Fruit fly (Drosophila melanogaster): ENCODE data around the gene CG12541.

The CG12541 gene

DNA sequence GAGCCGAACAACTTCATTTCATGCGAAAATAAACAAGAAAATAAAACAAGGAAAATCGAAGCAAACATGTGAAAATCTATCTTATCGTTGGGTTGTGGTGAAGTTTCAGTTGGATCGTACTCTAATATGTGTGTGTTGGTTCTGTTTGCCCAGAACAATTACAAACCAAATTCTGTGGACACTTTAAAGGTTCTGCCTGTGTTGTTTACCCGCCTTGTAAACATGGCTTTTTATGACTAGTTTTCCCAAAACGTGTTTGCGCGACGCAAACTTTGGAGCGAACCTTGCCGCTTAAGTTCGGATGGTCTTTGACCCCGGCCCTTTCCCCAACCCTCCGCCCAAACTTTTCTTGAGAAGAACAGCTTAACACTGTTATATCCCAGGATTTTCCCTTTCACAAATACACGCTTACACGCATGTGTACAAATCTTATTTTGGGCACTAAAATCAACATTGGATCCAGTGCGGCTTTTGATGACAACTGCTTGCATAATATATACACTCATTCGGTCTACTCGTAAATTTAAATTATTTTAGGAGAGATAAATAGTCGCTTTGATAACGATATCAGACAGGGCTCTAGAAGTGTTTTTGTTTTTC lies 61.7 kb downstream of the CG12541 start (continued):
- TF ChIP-seq CG32767 (GFP tag; IDR thresholded peaks at IDR 0.05) (peak; percentile 65), MESR4 (GFP tag; optimal IDR thresholded peaks at IDR 0.05) (peak; percentile 24), Elba2 (GFP tag; optimal IDR thresholded peaks at IDR 0.05) (no peak), Asciz (GFP tag; optimal IDR thresholded peaks at IDR 0.05) (peak; percentile 94), lola (GFP tag; optimal IDR thresholded peaks at IDR 0.05) (peak in 1 of 3 experiments; percentile 83), CG42726 (GFP tag; IDR thresholded peaks at IDR 0.05; ENCODE audit: partially characterized antibody) (no peak), MBD-R2 (GFP tag; IDR thresholded peaks at IDR 0.05) (peak; percentile 44; the same call in 1 of the 2 replicates), wek (GFP tag; optimal IDR thresholded peaks at IDR 0.05) (peak; percentile 91), CG8944 (GFP tag; optimal IDR thresholded peaks at IDR 0.05) (peak; percentile 86), sd (tag; optimal IDR thresholded peaks at IDR 0.05) (peak; percentile 59), Hr51 (GFP tag; optimal IDR thresholded peaks at IDR 0.05) (peak in 1 of 2 experiments; percentile 89), pros (GFP tag; optimal IDR thresholded peaks at IDR 0.05) (peak; percentile 20), CG11504 (tag; optimal IDR thresholded peaks at IDR 0.05) (peak; percentile 53), sens (GFP tag) (peak; percentile 99), CG9817 (tag; optimal IDR thresholded peaks at IDR 0.05) (peak; percentile 44), CG8478 (optimal IDR thresholded peaks at IDR 0.05) (no peak), ken (GFP tag; IDR thresholded peaks at IDR 0.05) (peak; percentile 76; the same call in 2 of the 3 replicates), abd-A (tag; optimal IDR thresholded peaks at IDR 0.05) (no peak), exex (tag; optimal IDR thresholded peaks at IDR 0.05) (peak; percentile 55), row (GFP tag; IDR thresholded peaks at IDR 0.05) (peak; percentile 23; the same call in 1 of the 3 replicates), CG10431 (GFP tag; optimal IDR thresholded peaks at IDR 0.05) (peak; percentile 90), CG1792 (GFP tag; optimal IDR thresholded peaks at IDR 0.05) (peak; percentile 77), tup (GFP tag; optimal IDR thresholded peaks at IDR 0.05) (peak; percentile 92), CG4617 (GFP tag; optimal IDR thresholded peaks at IDR 0.05; ENCODE audit: borderline replicate concordance) (peak; percentile 58), tll (GFP tag; optimal IDR thresholded peaks at IDR 0.05) (peak in 1 of 2 experiments; percentile 66), CG8388 (GFP tag; optimal IDR thresholded peaks at IDR 0.05) (peak; percentile 61), Taf1 (GFP tag; IDR thresholded peaks at IDR 0.05) (no peak), pum (GFP tag; optimal IDR thresholded peaks at IDR 0.05) (peak; percentile 57), lbe (GFP tag; optimal IDR thresholded peaks at IDR 0.05) (no peak), Dll (GFP tag; IDR thresholded peaks at IDR 0.05; ENCODE audit: partially characterized antibody) (no peak), Hr3 (GFP tag; optimal IDR thresholded peaks at IDR 0.05) (peak; percentile 63), chm (GFP tag; IDR thresholded peaks at IDR 0.05) (peak; percentile 96; the same call in 1 of the 2 replicates), CG15269 (tag; optimal IDR thresholded peaks at IDR 0.05) (peak; percentile 67), btn (GFP tag; optimal IDR thresholded peaks at IDR 0.05) (peak; percentile 88), HmgD (GFP tag; optimal IDR thresholded peaks at IDR 0.05) (peak; percentile 64), stwl (tag; optimal IDR thresholded peaks at IDR 0.05) (peak; percentile 53), ase (GFP tag; IDR thresholded peaks at IDR 0.05) (peak; percentile 54; the same call in 2 of the 3 replicates), CG8924 (tag; optimal IDR thresholded peaks at IDR 0.05) (peak; percentile 83), esg (GFP tag; conservative IDR thresholded peaks at IDR 0.05) (no peak), CrebB (tag; optimal IDR thresholded peaks at IDR 0.05) (peak; percentile 90), pan (optimal IDR thresholded peaks at IDR 0.05) (no peak), pan (GFP tag; optimal IDR thresholded peaks at IDR 0.05 in 1 of 2, IDR thresholded peaks at IDR 0.05 in 1 of 2) (peak in 1 of 2 experiments; percentile 74), Atf3 (GFP tag; optimal IDR thresholded peaks at IDR 0.05) (peak; percentile 87), CkIIα-i1 (GFP tag; IDR thresholded peaks at IDR 0.05) (no peak), sqz (GFP tag; optimal IDR thresholded peaks at IDR 0.05) (peak; percentile 85), CG8765 (GFP tag; IDR thresholded peaks at IDR 0.05) (no peak), CG7556 (GFP tag; optimal IDR thresholded peaks at IDR 0.05) (peak; percentile 86), sim (GFP tag; IDR thresholded peaks at IDR 0.05) (peak; percentile 81), CG8290 (GFP tag; optimal IDR thresholded peaks at IDR 0.05) (peak; percentile 92), CG8290 (tag; optimal IDR thresholded peaks at IDR 0.05) (peak; percentile 86 to 99)

All from whole organism, embryonic.